Worm (Caenorhabditis elegans) whole organism, early embryonic: Measurements from ENCODE around the gene T16G12.3.

Source experiments
- B0310.2 ChIP-seq: sonication (generic microtip); optimal IDR thresholded peaks from 2 replicates; lab custom pipeline; 2016; ENCODE audit warnings: mild to moderate bottlenecking, missing genetic modification characterization, missing compliant biosample characterization
- F13C5.2 ChIP-seq: sonication (generic microtip); optimal IDR thresholded peaks from 2 replicates; lab custom pipeline; 2017; ENCODE audit warnings: mild to moderate bottlenecking, missing genetic modification characterization, inconsistent platforms, missing compliant biosample characterization
- aly-1 ChIP-seq: sonication (generic microtip); optimal IDR thresholded peaks from 2 replicates; lab custom pipeline; 2016; ENCODE audit warnings: missing genetic modification characterization, missing compliant biosample characterization
- ama-1 ChIP-seq: fragments of 150-350 bp; optimal IDR thresholded peaks from 2 replicates; lab custom pipeline; 2014
- ceh-13 ChIP-seq: fragments of 200-800 bp; sonication (Bioruptor generic); optimal IDR thresholded peaks from 2 replicates; lab custom pipeline; 2018; ENCODE audit warnings: mild to moderate bottlenecking, missing genetic modification characterization, missing compliant biosample characterization
- ceh-36 ChIP-seq: sonication (generic microtip); optimal IDR thresholded peaks from 2 replicates; lab custom pipeline; 2016; ENCODE audit warnings: missing genetic modification characterization, inconsistent platforms, missing compliant biosample characterization
- ets-7 ChIP-seq: sonication (generic microtip); optimal IDR thresholded peaks from 2 replicates; lab custom pipeline; 2016; ENCODE audit warnings: missing genotype, missing genetic modification characterization, missing compliant biosample characterization
- flt-1 ChIP-seq: fragments of 200-800 bp; sonication (Bioruptor generic); IDR thresholded peaks from 2 replicates; pipeline ENCODE4 v1.3.6; 2022; ENCODE audit warnings: missing genetic modification characterization, missing compliant biosample characterization
- hmbx-1 ChIP-seq: sonication (generic microtip); optimal IDR thresholded peaks from 2 replicates; lab custom pipeline; 2016; ENCODE audit warnings: mild to moderate bottlenecking, missing genetic modification characterization, missing compliant biosample characterization
- hmg-4 ChIP-seq: fragments of 200-800 bp; sonication (Bioruptor generic); optimal IDR thresholded peaks from 2 replicates; lab custom pipeline; 2018; ENCODE audit warnings: mild to moderate bottlenecking, missing genetic modification characterization, missing compliant biosample characterization
- hnd-1 ChIP-seq: sonication (generic microtip); optimal IDR thresholded peaks from 2 replicates; lab custom pipeline; 2016; ENCODE audit warnings: missing genetic modification characterization, missing compliant biosample characterization
- pes-1 ChIP-seq: fragments of 200-800 bp; sonication (Bioruptor generic); IDR thresholded peaks from 2 replicates; pipeline ENCODE4 v1.3.6; 2022; ENCODE audit warnings: missing genetic modification reagents, missing genetic modification characterization, missing compliant biosample characterization
- scrt-1 ChIP-seq: fragments of 200-800 bp; sonication (Bioruptor generic); IDR thresholded peaks from 2 replicates; pipeline ENCODE4 v1.3.6; 2022; ENCODE audit warnings: missing genetic modification characterization, missing compliant biosample characterization
- sea-1 ChIP-seq: fragments of 200-800 bp; sonication (Bioruptor generic); conservative IDR thresholded peaks from 2 replicates; pipeline ENCODE4 v1.3.6; 2022; ENCODE audit warnings: missing genetic modification characterization, missing compliant biosample characterization
- tbx-11 ChIP-seq: fragments of 200-800 bp; sonication (Bioruptor generic); IDR thresholded peaks from 2 replicates; pipeline ENCODE4 v1.3.6; 2022; ENCODE audit warnings: missing genetic modification characterization, missing compliant biosample characterization
- tbx-37 ChIP-seq: fragments of 200-800 bp; sonication (Bioruptor generic); conservative IDR thresholded peaks from 2 replicates; pipeline ENCODE4 v1.3.6; 2022; ENCODE audit warnings: missing genetic modification reagents, missing genetic modification characterization, missing compliant biosample characterization
- tra-4 ChIP-seq: sonication (generic microtip); optimal IDR thresholded peaks from 2 replicates; lab custom pipeline; 2017; ENCODE audit warnings: missing genetic modification characterization, missing compliant biosample characterization

The T16G12.3 gene

ce11 chrIII:10078784-10079183, 28.4 kb downstream of the T16G12.3 start:
- no peak for TF ChIP-seq sea-1 (GFP tag; lab: Robert Waterston, UW)
- TF ChIP-seq scrt-1 (GFP tag; lab: Robert Waterston, UW) = no peak
- no peak for TF ChIP-seq hnd-1
- no peak for TF ChIP-seq tra-4 (tag; lab: Kevin White, UChicago)
- TF ChIP-seq flt-1 (GFP tag; lab: Robert Waterston, UW) = no peak
- TF ChIP-seq aly-1 (tag; lab: Kevin White, UChicago) = no peak
- TF ChIP-seq ama-1 (lab: Kevin White, UChicago) = no peak
- no peak for TF ChIP-seq pes-1
- no peak for TF ChIP-seq tbx-37 (GFP tag; lab: Robert Waterston, UW)
- no peak for TF ChIP-seq ets-7 (tag; lab: Kevin White, UChicago)
- no peak for TF ChIP-seq hmbx-1 (tag; lab: Kevin White, UChicago)
- TF ChIP-seq hmg-4 (GFP tag; lab: Kevin White, UChicago) = no peak
- TF ChIP-seq F13C5.2 (tag; lab: Kevin White, UChicago) = no peak
- TF ChIP-seq tbx-11 (GFP tag; lab: Robert Waterston, UW) = no peak
- no peak for TF ChIP-seq ceh-13 (GFP tag; lab: Kevin White, UChicago)
- TF ChIP-seq ceh-36 (tag; lab: Kevin White, UChicago) = no peak
- TF ChIP-seq B0310.2 (tag; lab: Kevin White, UChicago) = no peak

ce11 chrIII:10083242-10083641, 32.8 kb downstream of the T16G12.3 start, which contains the start of gene T16H12.3:
TSS of gene T16H12.3 (minus strand) at chrIII:10083292.
- no peak for TF ChIP-seq pes-1
- no peak for TF ChIP-seq tbx-11 (GFP tag; lab: Robert Waterston, UW)
- no peak for TF ChIP-seq tbx-37 (GFP tag; lab: Robert Waterston, UW)
- TF ChIP-seq sea-1 (GFP tag; lab: Robert Waterston, UW) = no peak
- TF ChIP-seq ceh-36 (tag; lab: Kevin White, UChicago) = no peak
- TF ChIP-seq ama-1 (lab: Kevin White, UChicago) = no peak
- TF ChIP-seq hmbx-1 (tag; lab: Kevin White, UChicago) = no peak
- TF ChIP-seq B0310.2 (tag; lab: Kevin White, UChicago) = no peak
- TF ChIP-seq ceh-13 (GFP tag; lab: Kevin White, UChicago) = no peak
- no peak for TF ChIP-seq hmg-4 (GFP tag; lab: Kevin White, UChicago)
- TF ChIP-seq aly-1 (tag; lab: Kevin White, UChicago) = no peak
- no peak for TF ChIP-seq tra-4 (tag; lab: Kevin White, UChicago)

ce11 chrIII:10085103-10085502, 34.7 kb downstream of the T16G12.3 start, which contains the start of gene T16H12.13:
TSS of gene T16H12.13 (plus strand) at chrIII:10085403.
- TF ChIP-seq sea-1 (GFP tag; lab: Robert Waterston, UW) (no peak), hmg-4 (GFP tag; lab: Kevin White, UChicago) (no peak), tbx-11 (GFP tag; lab: Robert Waterston, UW) (no peak), aly-1 (tag; lab: Kevin White, UChicago) (no peak), ets-7 (tag; lab: Kevin White, UChicago) (no peak), pes-1 (no peak), ceh-36 (tag; lab: Kevin White, UChicago) (no peak), scrt-1 (GFP tag; lab: Robert Waterston, UW) (no peak), flt-1 (GFP tag; lab: Robert Waterston, UW) (no peak), F13C5.2 (tag; lab: Kevin White, UChicago) (no peak), hmbx-1 (tag; lab: Kevin White, UChicago) (no peak), ama-1 (lab: Kevin White, UChicago) (no peak), tra-4 (tag; lab: Kevin White, UChicago) (no peak), hnd-1 (no peak), B0310.2 (tag; lab: Kevin White, UChicago) (no peak), tbx-37 (GFP tag; lab: Robert Waterston, UW) (no peak), ceh-13 (GFP tag; lab: Kevin White, UChicago) (no peak)

DNA sequence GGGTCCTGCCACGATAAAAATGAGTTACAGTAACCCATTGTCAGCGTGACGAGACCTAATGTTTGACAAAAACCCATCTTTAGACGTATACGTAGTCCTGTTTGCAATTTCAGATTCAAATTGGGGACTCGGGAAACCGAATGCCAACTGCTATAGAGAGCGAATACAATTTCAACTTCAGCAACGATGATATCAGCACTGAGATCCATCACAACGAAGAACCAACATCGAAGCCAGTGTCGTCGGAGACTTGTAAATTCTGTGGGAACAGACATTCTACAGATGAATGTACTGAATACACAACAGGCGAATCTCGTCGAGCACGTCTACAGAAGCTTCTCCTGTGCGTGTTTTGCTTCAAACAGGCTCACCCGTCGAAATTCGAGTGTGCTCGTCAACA, 35.2 kb downstream of the T16G12.3 start:
- TF ChIP-seq ets-7 (tag; lab: Kevin White, UChicago) = no peak
- TF ChIP-seq tbx-37 (GFP tag; lab: Robert Waterston, UW) = no peak
- no peak for TF ChIP-seq ceh-13 (GFP tag; lab: Kevin White, UChicago)
- no peak for TF ChIP-seq ceh-36 (tag; lab: Kevin White, UChicago)
- TF ChIP-seq ama-1 (lab: Kevin White, UChicago) = no peak
- TF ChIP-seq hnd-1 = no peak
- TF ChIP-seq B0310.2 (tag; lab: Kevin White, UChicago) = no peak
- TF ChIP-seq hmg-4 (GFP tag; lab: Kevin White, UChicago) = no peak
- TF ChIP-seq hmbx-1 (tag; lab: Kevin White, UChicago) = no peak
- no peak for TF ChIP-seq sea-1 (GFP tag; lab: Robert Waterston, UW)
- TF ChIP-seq F13C5.2 (tag; lab: Kevin White, UChicago) = no peak
- no peak for TF ChIP-seq aly-1 (tag; lab: Kevin White, UChicago)
- no peak for TF ChIP-seq flt-1 (GFP tag; lab: Robert Waterston, UW)
- TF ChIP-seq tbx-11 (GFP tag; lab: Robert Waterston, UW) = no peak
- no peak for TF ChIP-seq pes-1
- no peak for TF ChIP-seq tra-4 (tag; lab: Kevin White, UChicago)

- no peak for TF ChIP-seq B0310.2 (tag; lab: Kevin White, UChicago)
- TF ChIP-seq hmg-4 (GFP tag; lab: Kevin White, UChicago) = no peak
- TF ChIP-seq flt-1 (GFP tag; lab: Robert Waterston, UW) = no peak
- TF ChIP-seq ama-1 (lab: Kevin White, UChicago) = no peak
- TF ChIP-seq scrt-1 (GFP tag; lab: Robert Waterston, UW) = no peak
- TF ChIP-seq ets-7 (tag; lab: Kevin White, UChicago) = no peak
- TF ChIP-seq aly-1 (tag; lab: Kevin White, UChicago) = no peak
- no peak for TF ChIP-seq tbx-11 (GFP tag; lab: Robert Waterston, UW)
- TF ChIP-seq tbx-37 (GFP tag; lab: Robert Waterston, UW) = no peak
- TF ChIP-seq sea-1 (GFP tag; lab: Robert Waterston, UW) = no peak
- no peak for TF ChIP-seq F13C5.2 (tag; lab: Kevin White, UChicago)
- no peak for TF ChIP-seq ceh-13 (GFP tag; lab: Kevin White, UChicago)
- no peak for TF ChIP-seq hnd-1
- no peak for TF ChIP-seq tra-4 (tag; lab: Kevin White, UChicago)
- no peak for TF ChIP-seq ceh-36 (tag; lab: Kevin White, UChicago)
- TF ChIP-seq hmbx-1 (tag; lab: Kevin White, UChicago) = no peak
- no peak for TF ChIP-seq pes-1
These were observed 35.6 kb downstream of the T16G12.3 start, which contains the start of gene T16H12.2 for ce11 chrIII:10085983-10086382. TSS of gene T16H12.2 (plus strand) at chrIII:10086283.

ce11 chrIII:10088508-10088981, 38.1 kb downstream of the T16G12.3 start, which contains the start of gene hal-2:
TSS of gene hal-2 (minus strand) at chrIII:10088931.
- no peak for TF ChIP-seq B0310.2 (tag; lab: Kevin White, UChicago)
- no peak for TF ChIP-seq ets-7 (tag; lab: Kevin White, UChicago)
- TF ChIP-seq hnd-1 = no peak
- TF ChIP-seq F13C5.2 (tag; lab: Kevin White, UChicago) = no peak
- TF ChIP-seq tbx-37 (GFP tag; lab: Robert Waterston, UW) = no peak
- TF ChIP-seq tra-4 (tag; lab: Kevin White, UChicago) = no peak
- TF ChIP-seq ama-1 (lab: Kevin White, UChicago) = no peak
- TF ChIP-seq hmg-4 (GFP tag; lab: Kevin White, UChicago) = no peak
- no peak for TF ChIP-seq pes-1
